Fruit fly (Drosophila melanogaster) whole organism, embryonic: ENCODE results near the gene CG42455.
A peak's percentile ranks its signal among the peaks of the same experiment; 100 is the strongest.

ENCODE experiments used
- Abd-B ChIP-seq: fragments of 200-800 bp; sonication (Bioruptor generic); optimal IDR thresholded peaks from 2 replicates; lab custom pipeline; 2018; ENCODE audit warnings: missing biosample characterization, mild to moderate bottlenecking, missing genetic modification characterization, moderate library complexity
- CG10321 ChIP-seq: fragments of 200-800 bp; sonication (Bioruptor generic); IDR thresholded peaks from 2 replicates; pipeline ENCODE4 v1.3.6; 2022; ENCODE audit warnings: missing biosample characterization, missing genetic modification characterization
- CG10654 ChIP-seq: fragments of 200-800 bp; sonication (Bioruptor generic); optimal IDR thresholded peaks from 2 replicates; lab custom pipeline; 2016; ENCODE audit warnings: missing biosample characterization, missing genetic modification characterization
- CG11504 ChIP-seq: fragments of 200-800 bp; sonication (Bioruptor generic); optimal IDR thresholded peaks from 3 replicates; lab custom pipeline; 2019; ENCODE audit warnings: missing biosample characterization, mild to moderate bottlenecking, missing genetic modification characterization, moderate library complexity
- CG12391 ChIP-seq: fragments of 200-800 bp; sonication (Bioruptor generic); optimal IDR thresholded peaks from 3 replicates; lab custom pipeline; 2018; ENCODE audit warnings: missing biosample characterization, mild to moderate bottlenecking, missing genetic modification characterization, moderate library complexity
- CG12659 ChIP-seq: fragments of 200-800 bp; sonication (Bioruptor generic); optimal IDR thresholded peaks from 3 replicates; lab custom pipeline; 2017; ENCODE audit warnings: mild to moderate bottlenecking, missing biosample characterization, missing genetic modification reagents, missing genetic modification characterization
- CG14860 ChIP-seq: fragments of 200-800 bp; sonication (Bioruptor generic); IDR thresholded peaks from 3 replicates; pipeline ENCODE4 v1.3.6; 2022; ENCODE audit warnings: missing biosample characterization, missing genetic modification characterization; ENCODE audit not compliant: partially characterized antibody
- CG1602 ChIP-seq: fragments of 200-800 bp; sonication (Bioruptor generic); optimal IDR thresholded peaks from 3 replicates; lab custom pipeline; 2016; ENCODE audit warnings: missing biosample characterization, missing genetic modification characterization
- CG2875 ChIP-seq: fragments of 200-800 bp; sonication (Bioruptor generic); optimal IDR thresholded peaks from 2 replicates; lab custom pipeline; 2017; ENCODE audit warnings: missing biosample characterization, mild to moderate bottlenecking, missing genetic modification characterization, missing genetic modification reagents
- CG3847 ChIP-seq: fragments of 200-800 bp; sonication (Bioruptor generic); IDR thresholded peaks from 2 replicates; pipeline ENCODE4 v1.3.6; 2022; ENCODE audit warnings: missing biosample characterization, missing genetic modification characterization
- CG6272 ChIP-seq: fragments of 200-800 bp; sonication (Bioruptor generic); IDR thresholded peaks from 2 replicates; pipeline ENCODE4 v1.3.6; 2022; ENCODE audit warnings: missing biosample characterization, missing genetic modification characterization
- CG9609 ChIP-seq: fragments of 200-800 bp; sonication (Bioruptor generic); optimal IDR thresholded peaks from 3 replicates; lab custom pipeline; 2016; ENCODE audit warnings: missing biosample characterization, missing genetic modification characterization
- CG9817 ChIP-seq: fragments of 200-800 bp; sonication (Bioruptor generic); optimal IDR thresholded peaks from 2 replicates; lab custom pipeline; 2018; ENCODE audit warnings: missing biosample characterization, mild to moderate bottlenecking, missing genetic modification characterization, moderate library complexity
- Camta ChIP-seq: fragments of 200-800 bp; sonication (Bioruptor generic); optimal IDR thresholded peaks from 2 replicates; lab custom pipeline; 2016; ENCODE audit warnings: missing biosample characterization, missing genetic modification characterization
- Chrac-16 ChIP-seq: fragments of 200-800 bp; sonication (Bioruptor generic); optimal IDR thresholded peaks from 3 replicates; lab custom pipeline; 2016; ENCODE audit warnings: missing biosample characterization, missing genetic modification characterization
- CrebB ChIP-seq: fragments of 200-800 bp; sonication (Bioruptor generic); optimal IDR thresholded peaks from 3 replicates; lab custom pipeline; 2018; ENCODE audit warnings: missing biosample characterization, mild to moderate bottlenecking, missing genetic modification characterization
- D ChIP-seq, 2 experiments: fragments of 200-800 bp in 1 of 2; fragments of >200 bp in 1 of 2; sonication (Bioruptor generic) in 1 of 2; optimal IDR thresholded peaks; 2 replicates in 1 of 2; 3 replicates in 1 of 2; lab custom pipeline; 2017; ENCODE audit warnings: mild to moderate bottlenecking in 1 of 2, missing biosample characterization in 1 of 2, missing genetic modification characterization in 1 of 2, missing genetic modification reagents in 1 of 2
- D19B ChIP-seq: fragments of 200-800 bp; sonication (Bioruptor generic); optimal IDR thresholded peaks from 2 replicates; lab custom pipeline; 2017; ENCODE audit warnings: missing biosample characterization, mild to moderate bottlenecking, missing genetic modification characterization
- Dad ChIP-seq: fragments of 200-800 bp; sonication (Bioruptor generic); optimal IDR thresholded peaks from 3 replicates; lab custom pipeline; 2016; ENCODE audit warnings: missing biosample characterization, missing genetic modification characterization
- H2.0 ChIP-seq: fragments of 200-800 bp; sonication (Bioruptor generic); IDR thresholded peaks from 2 replicates; pipeline ENCODE4 v1.3.6; 2022; ENCODE audit warnings: missing biosample characterization, missing genetic modification characterization
- HLH4C ChIP-seq: fragments of 200-800 bp; sonication (Bioruptor generic); IDR thresholded peaks from 3 replicates; pipeline ENCODE4 v1.3.6; 2022; ENCODE audit warnings: missing biosample characterization, missing genetic modification characterization; ENCODE audit not compliant: partially characterized antibody
- HLH54F ChIP-seq: fragments of 200-800 bp; sonication (Bioruptor generic); optimal IDR thresholded peaks from 3 replicates; lab custom pipeline; 2016; ENCODE audit warnings: missing biosample characterization, missing genetic modification characterization
- Hand ChIP-seq: fragments of 200-800 bp; sonication (Bioruptor generic); optimal IDR thresholded peaks from 2 replicates; lab custom pipeline; 2017; ENCODE audit warnings: mild to moderate bottlenecking, missing biosample characterization, missing genetic modification reagents, missing genetic modification characterization
- Hsf ChIP-seq: fragments of 200-800 bp; sonication (Bioruptor generic); optimal IDR thresholded peaks from 3 replicates; lab custom pipeline; 2016; ENCODE audit warnings: missing biosample characterization, missing genetic modification characterization
- Kr ChIP-seq: fragments of 200-800 bp; sonication (Bioruptor generic); optimal IDR thresholded peaks from 2 replicates; lab custom pipeline; 2017; ENCODE audit warnings: missing biosample characterization, mild to moderate bottlenecking, missing genetic modification characterization
- Lhr ChIP-seq: fragments of 200-800 bp; sonication (Bioruptor generic); optimal IDR thresholded peaks from 3 replicates; lab custom pipeline; 2017; ENCODE audit warnings: mild to moderate bottlenecking, missing biosample characterization, missing genetic modification reagents, missing genetic modification characterization
- NC2α ChIP-seq: fragments of 200-800 bp; sonication (Bioruptor generic); optimal IDR thresholded peaks from 2 replicates; lab custom pipeline; 2016; ENCODE audit warnings: missing biosample characterization, missing genetic modification characterization
- Rfx ChIP-seq: fragments of 200-800 bp; sonication (Bioruptor generic); IDR thresholded peaks from 2 replicates; pipeline ENCODE4 v1.3.6; 2022; ENCODE audit warnings: missing biosample characterization, missing genetic modification characterization
- bbx ChIP-seq: fragments of 200-800 bp; sonication (Bioruptor generic); IDR thresholded peaks from 2 replicates; pipeline ENCODE4 v1.3.6; 2022; ENCODE audit warnings: missing biosample characterization, missing genetic modification characterization; ENCODE audit not compliant: partially characterized antibody
- cas ChIP-seq: fragments of 200-800 bp; sonication (Bioruptor generic); IDR thresholded peaks from 2 replicates; pipeline ENCODE4 v1.3.6; 2022; ENCODE audit warnings: missing biosample characterization, missing genetic modification characterization
- chinmo ChIP-seq: fragments of 200-800 bp; sonication (Bioruptor generic); IDR thresholded peaks from 4 replicates; pipeline ENCODE4 v1.3.6; 2022; ENCODE audit warnings: missing biosample characterization, missing genetic modification characterization; ENCODE audit not compliant: partially characterized antibody
- chm ChIP-seq: fragments of 200-800 bp; sonication (Bioruptor generic); IDR thresholded peaks from 2 replicates; pipeline ENCODE4 v1.3.6; 2022; ENCODE audit warnings: missing biosample characterization, missing genetic modification characterization
- ci ChIP-seq: fragments of 200-800 bp; sonication (Bioruptor generic); IDR thresholded peaks from 3 replicates; pipeline ENCODE4 v1.3.6; 2022; ENCODE audit warnings: missing biosample characterization, missing genetic modification characterization
- da ChIP-seq: fragments of 200-800 bp; sonication (Bioruptor generic); optimal IDR thresholded peaks from 2 replicates; lab custom pipeline; 2016; ENCODE audit warnings: missing biosample characterization, missing genetic modification characterization
- dm ChIP-seq: fragments of 200-800 bp; sonication (Bioruptor generic); optimal IDR thresholded peaks from 3 replicates; lab custom pipeline; 2016; ENCODE audit warnings: missing biosample characterization, missing genetic modification characterization
- ems ChIP-seq: fragments of 200-800 bp; sonication (Bioruptor generic); optimal IDR thresholded peaks from 3 replicates; lab custom pipeline; 2016; ENCODE audit warnings: missing biosample characterization, missing genetic modification characterization
- eve ChIP-seq, 2 experiments: fragments of >200 bp; optimal IDR thresholded peaks; 2 replicates each; lab custom pipeline; 2017; ENCODE audit warnings: missing biosample characterization in 2 of 2, missing genetic modification characterization in 2 of 2
- fd96Cb ChIP-seq: fragments of 200-800 bp; sonication (Bioruptor generic); optimal IDR thresholded peaks from 2 replicates; lab custom pipeline; 2018; ENCODE audit warnings: missing biosample characterization, mild to moderate bottlenecking, missing genetic modification characterization, moderate library complexity
- insv ChIP-seq, 2 experiments: fragments of 200-800 bp; sonication (Bioruptor generic); optimal IDR thresholded peaks; 3 replicates each; lab custom pipeline; 2016 to 2018; ENCODE audit warnings: missing biosample characterization in 2 of 2, missing genetic modification characterization in 2 of 2
- jumu ChIP-seq: fragments of 200-800 bp; sonication (Bioruptor generic); optimal IDR thresholded peaks from 3 replicates; lab custom pipeline; 2016; ENCODE audit warnings: missing biosample characterization, missing genetic modification characterization
- mld ChIP-seq: fragments of 200-800 bp; sonication (Bioruptor generic); IDR thresholded peaks from 3 replicates; pipeline ENCODE4 v1.3.6; 2022; ENCODE audit warnings: missing biosample characterization, missing genetic modification characterization; ENCODE audit not compliant: partially characterized antibody
- phol ChIP-seq: fragments of 200-800 bp; sonication (Bioruptor generic); optimal IDR thresholded peaks from 3 replicates; lab custom pipeline; 2018; ENCODE audit warnings: missing biosample characterization, mild to moderate bottlenecking, missing genetic modification characterization, moderate library complexity
- pum ChIP-seq: fragments of 200-800 bp; sonication (Bioruptor generic); optimal IDR thresholded peaks from 2 replicates; lab custom pipeline; 2016; ENCODE audit warnings: missing biosample characterization, missing genetic modification characterization
- sens ChIP-seq: fragments of 200-800 bp; sonication (Bioruptor generic); peaks from one replicate; lab custom pipeline; 2016; ENCODE audit warnings: missing biosample characterization, missing genetic modification characterization
- stc ChIP-seq: fragments of 200-800 bp; sonication (Bioruptor generic); IDR thresholded peaks from 2 replicates; pipeline ENCODE4 v1.3.6; 2022; ENCODE audit warnings: missing biosample characterization, missing genetic modification characterization
- tll ChIP-seq, 2 experiments: fragments of 200-800 bp in 1 of 2; fragments of >200 bp in 1 of 2; sonication (Bioruptor generic) in 1 of 2; optimal IDR thresholded peaks; 2 replicates each; lab custom pipeline; 2017 to 2019; ENCODE audit warnings: missing biosample characterization in 2 of 2, missing genetic modification characterization in 2 of 2, mild to moderate bottlenecking in 1 of 2, moderate library complexity in 1 of 2
- twi ChIP-seq: fragments of 200-800 bp; optimal IDR thresholded peaks from 2 replicates; lab custom pipeline; 2019; ENCODE audit warnings: missing biosample characterization, mild to moderate bottlenecking, missing genetic modification characterization, moderate library complexity
- wor ChIP-seq: fragments of 200-800 bp; sonication (Bioruptor generic); IDR thresholded peaks from 2 replicates; pipeline ENCODE4 v1.3.6; 2022; ENCODE audit warnings: missing biosample characterization, missing genetic modification characterization

The CG42455 gene

DNA sequence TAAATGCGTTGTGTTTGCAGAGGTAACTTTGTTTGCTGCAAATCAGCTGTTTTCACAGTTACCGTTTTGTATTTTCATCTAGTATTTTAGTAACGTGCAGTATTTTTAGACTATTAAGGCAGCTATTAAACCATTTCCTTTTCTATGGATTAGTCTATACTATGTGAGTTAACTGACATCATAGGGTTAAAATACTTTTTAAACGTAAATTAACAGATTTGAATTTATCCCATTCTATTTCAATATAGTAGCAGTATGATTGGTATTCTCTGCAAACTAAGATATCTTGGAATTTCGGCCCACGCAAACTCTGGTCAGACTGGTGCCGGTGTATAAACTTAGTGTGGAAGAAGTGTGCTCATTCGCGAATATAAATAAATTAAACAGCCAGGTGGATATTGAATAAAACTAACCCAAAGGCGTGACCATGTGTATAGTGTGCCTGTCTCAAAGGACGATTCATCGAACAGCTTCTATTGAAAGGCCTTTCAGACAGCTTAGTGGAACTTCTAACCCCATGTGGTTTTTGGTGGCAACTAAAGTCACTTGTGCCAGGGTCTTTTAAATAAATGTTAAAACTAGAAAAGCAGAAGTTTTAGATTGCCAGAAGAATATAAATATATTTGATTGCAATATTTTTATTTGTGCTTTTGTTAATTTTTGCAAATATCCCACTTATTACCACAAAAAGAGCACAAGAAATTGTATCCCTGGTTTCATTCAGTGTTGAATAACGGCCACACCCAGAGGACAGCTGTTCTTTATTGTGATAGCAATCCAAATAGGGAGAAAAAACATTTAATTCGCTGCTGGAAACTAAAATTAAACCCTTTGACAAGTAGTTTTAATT is at the start of gene CG42455, which contains the start of the genes CG6674 and vnc (continued):
- TF ChIP-seq pum (GFP tag; lab: Kevin White, UChicago) (no peak), CG9817 (tag; lab: Kevin White, UChicago) (peak; percentile 12), CG11504 (tag; lab: Kevin White, UChicago) (peak; percentile 27), CG6272 (GFP tag; lab: Robert Waterston, UW) (no peak), HLH54F (GFP tag; lab: Kevin White, UChicago) (peak; percentile 39), insv (GFP tag; optimal IDR thresholded peaks at IDR 0.05; lab: Kevin White, UChicago) (no peak), CG12391 (tag; lab: Kevin White, UChicago) (peak; percentile 27), bbx (GFP tag; lab: Robert Waterston, UW) (0 out of 2 replicates have a peak, but pooled peaks have one; percentile 15), CG14860 (GFP tag; lab: Robert Waterston, UW) (no peak), ems (GFP tag; lab: Kevin White, UChicago) (peak; percentile 26), chinmo (no peak), wor (GFP tag; lab: Robert Waterston, UW) (no peak), ci (GFP tag; lab: Robert Waterston, UW) (no peak), dm (GFP tag; lab: Kevin White, UChicago) (peak; percentile 58), Chrac-16 (GFP tag; lab: Kevin White, UChicago) (no peak), chm (GFP tag; lab: Robert Waterston, UW) (no peak), Rfx (peak; percentile 69; the same call in 1 of the 2 replicates), CG10654 (no peak), D (optimal IDR thresholded peaks at IDR 0.05; lab: Kevin White, UChicago) (no peak), D (GFP tag; optimal IDR thresholded peaks at IDR 0.05; lab: Kevin White, UChicago) (no peak), D19B (no peak), da (GFP tag; lab: Kevin White, UChicago) (no peak), CG2875 (GFP tag; lab: Kevin White, UChicago) (no peak), tll (GFP tag; optimal IDR thresholded peaks at IDR 0.05; lab: Kevin White, UChicago) (no peak), cas (GFP tag; lab: Robert Waterston, UW) (no peak), eve (GFP tag; optimal IDR thresholded peaks at IDR 0.05; lab: Kevin White, UChicago) (peak in 1 of 2 experiments; percentile 70), Kr (GFP tag; lab: Kevin White, UChicago) (no peak), Abd-B (GFP tag; lab: Kevin White, UChicago) (no peak), Camta (GFP tag; lab: Kevin White, UChicago) (peak; percentile 14), CG10321 (GFP tag; lab: Robert Waterston, UW) (no peak), NC2α (no peak), CG3847 (no peak; the same call in 1 of the 2 replicates), stc (GFP tag; lab: Robert Waterston, UW) (no peak), Hand (no peak), sens (GFP tag; lab: Kevin White, UChicago) (peak; percentile 91), CG9609 (GFP tag; lab: Kevin White, UChicago) (no peak), jumu (no peak), phol (tag; lab: Kevin White, UChicago) (no peak), HLH4C (no peak), CG12659 (GFP tag; lab: Kevin White, UChicago) (peak; percentile 49), fd96Cb (tag; lab: Kevin White, UChicago) (no peak), twi (no peak), Hsf (peak; percentile 16), CG1602 (GFP tag; lab: Kevin White, UChicago) (peak; percentile 39), Dad (peak; percentile 3), H2.0 (0 out of 2 replicates have a peak, but pooled peaks have one; percentile 22), mld (GFP tag; lab: Robert Waterston, UW) (no peak), CrebB (tag; lab: Kevin White, UChicago) (no peak), Lhr (GFP tag; lab: Kevin White, UChicago) (peak; percentile 20)
